Fruit fly (Drosophila melanogaster) whole organism, prepupa: ENCODE data around the gene Hsp67Ba.
A peak's percentile ranks its signal among the peaks of the same experiment; 100 is the strongest.

Source experiments
- Blimp-1 ChIP-seq: fragments of 200-800 bp; sonication (Bioruptor generic); optimal IDR thresholded peaks from 3 replicates; lab custom pipeline; 2017; ENCODE audit warnings: missing biosample characterization, missing genetic modification characterization, mild to moderate bottlenecking, moderate library complexity, missing genetic modification reagents
- CG10631 ChIP-seq: fragments of 200-800 bp; sonication (Bioruptor generic); optimal IDR thresholded peaks from 2 replicates; lab custom pipeline; 2016; ENCODE audit warnings: missing biosample characterization, missing genetic modification characterization
- CG10669 ChIP-seq: fragments of 200-800 bp; sonication (Bioruptor generic); optimal IDR thresholded peaks from 3 replicates; lab custom pipeline; 2018; ENCODE audit warnings: missing biosample characterization, mild to moderate bottlenecking, missing genetic modification characterization, moderate library complexity
- CG11762 ChIP-seq: fragments of 200-800 bp; sonication (Bioruptor generic); optimal IDR thresholded peaks from 3 replicates; lab custom pipeline; 2016; ENCODE audit warnings: missing biosample characterization, missing genetic modification characterization; ENCODE audit not compliant: insufficient read depth
- CG11902 ChIP-seq: fragments of 200-800 bp; sonication (Bioruptor generic); optimal IDR thresholded peaks from 3 replicates; lab custom pipeline; 2016; ENCODE audit warnings: missing biosample characterization, missing genetic modification characterization
- CG15336 ChIP-seq: fragments of 200-800 bp; sonication (Bioruptor generic); IDR thresholded peaks from 2 replicates; pipeline ENCODE4 v1.3.6; 2022; ENCODE audit warnings: missing biosample characterization, missing genetic modification characterization
- CG1621 ChIP-seq: fragments of 200-800 bp; sonication (Bioruptor generic); optimal IDR thresholded peaks from 3 replicates; lab custom pipeline; 2018; ENCODE audit warnings: missing biosample characterization, mild to moderate bottlenecking, missing genetic modification characterization
- CG16779 ChIP-seq: fragments of 200-800 bp; sonication (Bioruptor generic); optimal IDR thresholded peaks from 3 replicates; lab custom pipeline; 2017; ENCODE audit warnings: missing biosample characterization, mild to moderate bottlenecking, missing genetic modification characterization
- CG3032 ChIP-seq: fragments of 200-800 bp; optimal IDR thresholded peaks from 2 replicates; lab custom pipeline; 2019; ENCODE audit warnings: missing biosample characterization, mild to moderate bottlenecking, missing genetic modification characterization, moderate library complexity
- CG31627 ChIP-seq: fragments of 200-800 bp; sonication (Bioruptor generic); optimal IDR thresholded peaks from 3 replicates; lab custom pipeline; 2016; ENCODE audit warnings: missing biosample characterization, missing genetic modification characterization
- CG34406 ChIP-seq: fragments of 200-800 bp; sonication (Bioruptor generic); optimal IDR thresholded peaks from 3 replicates; lab custom pipeline; 2016; ENCODE audit warnings: missing biosample characterization, missing genetic modification characterization
- CG4318 ChIP-seq: fragments of 200-800 bp; sonication (Bioruptor generic); optimal IDR thresholded peaks from 3 replicates; lab custom pipeline; 2017; ENCODE audit warnings: missing biosample characterization, mild to moderate bottlenecking, missing genetic modification characterization
- CG6163 ChIP-seq: fragments of 200-800 bp; sonication (Bioruptor generic); IDR thresholded peaks from 3 replicates; pipeline ENCODE4 v1.3.6; 2022; ENCODE audit warnings: missing biosample characterization, missing genetic modification characterization
- CG6276 ChIP-seq: fragments of 200-800 bp; sonication (Bioruptor generic); optimal IDR thresholded peaks from 2 replicates; lab custom pipeline; 2017; ENCODE audit warnings: missing biosample characterization, mild to moderate bottlenecking, missing genetic modification characterization
- CG6792 ChIP-seq: fragments of 200-800 bp; sonication (Bioruptor generic); optimal IDR thresholded peaks from 3 replicates; lab custom pipeline; 2016; ENCODE audit warnings: missing biosample characterization, missing genetic modification characterization
- CG6808 ChIP-seq: fragments of 200-800 bp; sonication (Bioruptor generic); optimal IDR thresholded peaks from 3 replicates; lab custom pipeline; 2017; ENCODE audit warnings: missing biosample characterization, missing genetic modification characterization, mild to moderate bottlenecking, moderate library complexity, missing genetic modification reagents
- CG6854 ChIP-seq: fragments of 200-800 bp; sonication (Bioruptor generic); optimal IDR thresholded peaks from 2 replicates; lab custom pipeline; 2017; ENCODE audit warnings: missing biosample characterization, mild to moderate bottlenecking, missing genetic modification characterization
- CG8119 ChIP-seq: fragments of 200-800 bp; sonication (Bioruptor generic); IDR thresholded peaks from 3 replicates; pipeline ENCODE4 v1.3.6; 2022; ENCODE audit warnings: missing biosample characterization, missing genetic modification characterization
- CG8319 ChIP-seq: fragments of 200-800 bp; sonication (Bioruptor generic); optimal IDR thresholded peaks from 3 replicates; lab custom pipeline; 2016; ENCODE audit warnings: missing biosample characterization, missing genetic modification characterization
- CG9139 ChIP-seq: fragments of 200-800 bp; sonication (Bioruptor generic); optimal IDR thresholded peaks from 3 replicates; lab custom pipeline; 2017; ENCODE audit warnings: missing biosample characterization, mild to moderate bottlenecking, missing genetic modification characterization
- Eip75B ChIP-seq: fragments of 200-800 bp; sonication (Bioruptor generic); optimal IDR thresholded peaks from 3 replicates; lab custom pipeline; 2016; ENCODE audit warnings: missing biosample characterization, missing genetic modification characterization
- Eip78C ChIP-seq: fragments of 200-800 bp; sonication (Bioruptor generic); peaks from one replicate; lab custom pipeline; 2016; ENCODE audit warnings: missing biosample characterization, missing genetic modification characterization
- Eip93F ChIP-seq: fragments of 200-800 bp; sonication (Bioruptor generic); optimal IDR thresholded peaks from 2 replicates; lab custom pipeline; 2016; ENCODE audit warnings: missing biosample characterization, mild to moderate bottlenecking, missing genetic modification characterization
- Ets21C ChIP-seq: fragments of 200-800 bp; sonication (Bioruptor generic); optimal IDR thresholded peaks from 3 replicates; lab custom pipeline; 2016; ENCODE audit warnings: missing biosample characterization, missing genetic modification characterization
- Ets96B ChIP-seq: fragments of 200-800 bp; optimal IDR thresholded peaks from 2 replicates; lab custom pipeline; 2019; ENCODE audit warnings: missing biosample characterization, mild to moderate bottlenecking, missing genetic modification characterization, moderate library complexity
- Gug ChIP-seq: fragments of 200-800 bp; sonication (Bioruptor generic); IDR thresholded peaks from 2 replicates; pipeline ENCODE4 v1.3.6; 2022; ENCODE audit warnings: missing biosample characterization, missing genetic modification characterization
- Hr39 ChIP-seq: fragments of 200-800 bp; sonication (Bioruptor generic); optimal IDR thresholded peaks from 2 replicates; lab custom pipeline; 2016; ENCODE audit warnings: missing biosample characterization, missing genetic modification characterization
- Hr4 ChIP-seq: fragments of 200-800 bp; sonication (Bioruptor generic); optimal IDR thresholded peaks from 3 replicates; lab custom pipeline; 2016; ENCODE audit warnings: missing biosample characterization, missing genetic modification characterization
- Lpt ChIP-seq: fragments of 200-800 bp; sonication (Bioruptor generic); optimal IDR thresholded peaks from 3 replicates; lab custom pipeline; 2016; ENCODE audit warnings: missing biosample characterization, missing genetic modification characterization
- OdsH ChIP-seq: fragments of 200-800 bp; sonication (Bioruptor generic); optimal IDR thresholded peaks from 3 replicates; lab custom pipeline; 2016; ENCODE audit warnings: missing biosample characterization, missing genetic modification characterization
- Sox102F ChIP-seq: fragments of 200-800 bp; sonication (Bioruptor generic); optimal IDR thresholded peaks from 2 replicates; lab custom pipeline; 2016; ENCODE audit warnings: missing biosample characterization, mild to moderate bottlenecking, missing genetic modification characterization
- Sox14 ChIP-seq: fragments of 200-800 bp; sonication (Bioruptor generic); optimal IDR thresholded peaks from 3 replicates; lab custom pipeline; 2016; ENCODE audit warnings: missing biosample characterization, missing genetic modification characterization
- Sox15 ChIP-seq: fragments of 200-800 bp; sonication (Bioruptor generic); optimal IDR thresholded peaks from 3 replicates; lab custom pipeline; 2016; ENCODE audit warnings: missing biosample characterization, missing genetic modification characterization
- achi ChIP-seq: fragments of 200-800 bp; sonication (Bioruptor generic); optimal IDR thresholded peaks from 3 replicates; lab custom pipeline; 2016; ENCODE audit warnings: missing biosample characterization, missing genetic modification characterization
- acj6 ChIP-seq: fragments of 200-800 bp; sonication (Bioruptor generic); optimal IDR thresholded peaks from 3 replicates; lab custom pipeline; 2016; ENCODE audit warnings: missing biosample characterization, missing genetic modification characterization
- cyc ChIP-seq: fragments of 200-800 bp; sonication (Bioruptor generic); optimal IDR thresholded peaks from 3 replicates; lab custom pipeline; 2016; ENCODE audit warnings: missing biosample characterization, missing genetic modification characterization
- dac ChIP-seq: fragments of 200-800 bp; sonication (Bioruptor generic); optimal IDR thresholded peaks from 2 replicates; lab custom pipeline; 2017; ENCODE audit warnings: missing biosample characterization, mild to moderate bottlenecking, missing genetic modification characterization
- dsx ChIP-seq: fragments of 200-800 bp; optimal IDR thresholded peaks from 3 replicates; lab custom pipeline; 2019; ENCODE audit warnings: missing biosample characterization, mild to moderate bottlenecking, missing genetic modification characterization, moderate library complexity; ENCODE audit not compliant: poor library complexity, severe bottlenecking
- eg ChIP-seq: fragments of 200-800 bp; sonication (Bioruptor generic); IDR thresholded peaks from 3 replicates; pipeline ENCODE4 v1.3.6; 2022; ENCODE audit warnings: missing biosample characterization, missing genetic modification characterization
- esn ChIP-seq: fragments of 200-800 bp; sonication (Bioruptor generic); optimal IDR thresholded peaks from 2 replicates; lab custom pipeline; 2016; ENCODE audit warnings: missing biosample characterization, mild to moderate bottlenecking, missing genetic modification characterization, moderate library complexity
- fd59A ChIP-seq: fragments of 200-800 bp; sonication (Bioruptor generic); optimal IDR thresholded peaks from 2 replicates; lab custom pipeline; 2017; ENCODE audit warnings: missing biosample characterization, mild to moderate bottlenecking, missing genetic modification characterization, missing genetic modification reagents
- fd85E ChIP-seq: fragments of 200-800 bp; sonication (Bioruptor generic); optimal IDR thresholded peaks from 3 replicates; lab custom pipeline; 2016; ENCODE audit warnings: missing biosample characterization, missing genetic modification characterization
- fkh ChIP-seq: fragments of 200-800 bp; sonication (Bioruptor generic); optimal IDR thresholded peaks from 3 replicates; lab custom pipeline; 2017; ENCODE audit warnings: missing biosample characterization, mild to moderate bottlenecking, missing genetic modification characterization, moderate library complexity
- lz ChIP-seq: fragments of 200-800 bp; sonication (Bioruptor generic); optimal IDR thresholded peaks from 3 replicates; lab custom pipeline; 2016; ENCODE audit warnings: missing biosample characterization, missing genetic modification characterization
- net ChIP-seq: fragments of 200-800 bp; sonication (Bioruptor generic); optimal IDR thresholded peaks from 3 replicates; lab custom pipeline; 2016; ENCODE audit warnings: missing biosample characterization, missing genetic modification characterization
- pdm3 ChIP-seq: fragments of 200-800 bp; sonication (Bioruptor generic); optimal IDR thresholded peaks from 3 replicates; lab custom pipeline; 2016; ENCODE audit warnings: missing biosample characterization, missing genetic modification characterization
- spab ChIP-seq: fragments of 200-800 bp; sonication (Bioruptor generic); optimal IDR thresholded peaks from 2 replicates; lab custom pipeline; 2017; ENCODE audit warnings: missing biosample characterization, mild to moderate bottlenecking, missing genetic modification characterization, missing genetic modification reagents
- ss ChIP-seq, 2 experiments: fragments of 200-800 bp; sonication (Bioruptor generic); optimal IDR thresholded peaks; 2 replicates in 1 of 2; 3 replicates in 1 of 2; lab custom pipeline; 2017 to 2018; ENCODE audit warnings: mild to moderate bottlenecking in 2 of 2, missing biosample characterization in 2 of 2, missing genetic modification characterization in 2 of 2, moderate library complexity in 1 of 2
- svp ChIP-seq: fragments of 200-800 bp; sonication (Bioruptor generic); peaks from one replicate; lab custom pipeline; 2016; ENCODE audit warnings: missing biosample characterization, missing genetic modification characterization
- topi ChIP-seq: fragments of 200-800 bp; sonication (Bioruptor generic); optimal IDR thresholded peaks from 3 replicates; lab custom pipeline; 2016; ENCODE audit warnings: missing biosample characterization, missing genetic modification characterization
- vri ChIP-seq: fragments of 200-800 bp; sonication (Bioruptor generic); optimal IDR thresholded peaks from 3 replicates; lab custom pipeline; 2016; ENCODE audit warnings: missing biosample characterization, mild to moderate bottlenecking, missing genetic modification characterization

The Hsp67Ba gene

dm6 chr3L:9373374-9374004 is 5.8 kb downstream of the Hsp67Ba start:
- TF ChIP-seq dac (GFP tag; lab: Kevin White, UChicago) (peak; percentile 49), Hr4 (GFP tag; lab: Kevin White, UChicago) (peak; percentile 84), esn (peak; percentile 83), CG6808 (peak; percentile 72), Ets96B (tag; lab: Kevin White, UChicago) (peak; percentile 69), CG10631 (GFP tag; lab: Kevin White, UChicago) (peak; percentile 83), CG8119 (peak; percentile 91), achi (GFP tag; lab: Kevin White, UChicago) (peak; percentile 83), CG6276 (GFP tag; lab: Kevin White, UChicago) (peak; percentile 83), OdsH (GFP tag; lab: Kevin White, UChicago) (peak; percentile 78), Eip93F (peak; percentile 25), CG8319 (GFP tag; lab: Kevin White, UChicago) (peak; percentile 46), CG3032 (tag; lab: Kevin White, UChicago) (peak; percentile 62), Sox14 (peak; percentile 69), dsx (GFP tag; lab: Kevin White, UChicago) (no peak), CG11762 (GFP tag; lab: Kevin White, UChicago) (peak; percentile 68), CG6792 (GFP tag; lab: Kevin White, UChicago) (peak; percentile 71), CG4318 (GFP tag; lab: Kevin White, UChicago) (peak; percentile 73), vri (GFP tag; lab: Kevin White, UChicago) (peak; percentile 54), svp (GFP tag; lab: Kevin White, UChicago) (peak; percentile 82), Sox102F (peak; percentile 65), ss (GFP tag; optimal IDR thresholded peaks at IDR 0.05; lab: Kevin White, UChicago) (no peak), CG16779 (tag; lab: Kevin White, UChicago) (peak; percentile 72), CG6163 (peak; percentile 85), fd85E (GFP tag; lab: Kevin White, UChicago) (peak; percentile 0), Gug (GFP tag; lab: Robert Waterston, UW) (peak; percentile 78), pdm3 (GFP tag; lab: Kevin White, UChicago) (peak; percentile 72), cyc (GFP tag; lab: Kevin White, UChicago) (peak; percentile 68), CG34406 (peak; percentile 79), Hr39 (GFP tag; lab: Kevin White, UChicago) (peak; percentile 36), Eip75B (GFP tag; lab: Kevin White, UChicago) (peak; percentile 73), spab (GFP tag; lab: Kevin White, UChicago) (peak; percentile 46), Ets21C (GFP tag; lab: Kevin White, UChicago) (peak; percentile 4), CG11902 (peak; percentile 39), CG15336 (GFP tag; lab: Robert Waterston, UW) (peak; percentile 90), CG10669 (GFP tag; lab: Kevin White, UChicago) (peak; percentile 69), CG1621 (tag; lab: Kevin White, UChicago) (peak; percentile 31), Blimp-1 (GFP tag; lab: Kevin White, UChicago) (peak; percentile 27), Eip78C (GFP tag; lab: Kevin White, UChicago) (peak; percentile 94), Sox15 (GFP tag; lab: Kevin White, UChicago) (peak; percentile 7), eg (GFP tag; lab: Robert Waterston, UW) (peak; percentile 86), CG6854 (GFP tag; lab: Kevin White, UChicago) (peak; percentile 18), net (GFP tag; lab: Kevin White, UChicago) (peak; percentile 64), lz (GFP tag; lab: Kevin White, UChicago) (peak; percentile 69), acj6 (GFP tag; lab: Kevin White, UChicago) (peak; percentile 83), CG9139 (GFP tag; lab: Kevin White, UChicago) (peak; percentile 53), fkh (GFP tag; lab: Kevin White, UChicago) (peak; percentile 20), CG31627 (peak; percentile 43), topi (GFP tag; lab: Kevin White, UChicago) (peak; percentile 81), Lpt (GFP tag; lab: Kevin White, UChicago) (peak; percentile 62), fd59A (GFP tag; lab: Kevin White, UChicago) (peak; percentile 50)
